Worm (Caenorhabditis elegans) whole organism, early embryonic: ENCODE results near the gene C13F10.7.

ENCODE experiments used
- B0310.2 ChIP-seq: sonication (generic microtip); optimal IDR thresholded peaks from 2 replicates; lab custom pipeline; 2016; ENCODE audit warnings: mild to moderate bottlenecking, missing genetic modification characterization, missing compliant biosample characterization
- F13C5.2 ChIP-seq: sonication (generic microtip); optimal IDR thresholded peaks from 2 replicates; lab custom pipeline; 2017; ENCODE audit warnings: mild to moderate bottlenecking, missing genetic modification characterization, inconsistent platforms, missing compliant biosample characterization
- aly-1 ChIP-seq: sonication (generic microtip); optimal IDR thresholded peaks from 2 replicates; lab custom pipeline; 2016; ENCODE audit warnings: missing genetic modification characterization, missing compliant biosample characterization
- ama-1 ChIP-seq: fragments of 150-350 bp; optimal IDR thresholded peaks from 2 replicates; lab custom pipeline; 2014
- ceh-13 ChIP-seq: fragments of 200-800 bp; sonication (Bioruptor generic); optimal IDR thresholded peaks from 2 replicates; lab custom pipeline; 2018; ENCODE audit warnings: mild to moderate bottlenecking, missing genetic modification characterization, missing compliant biosample characterization
- ceh-36 ChIP-seq: sonication (generic microtip); optimal IDR thresholded peaks from 2 replicates; lab custom pipeline; 2016; ENCODE audit warnings: missing genetic modification characterization, inconsistent platforms, missing compliant biosample characterization
- ets-7 ChIP-seq: sonication (generic microtip); optimal IDR thresholded peaks from 2 replicates; lab custom pipeline; 2016; ENCODE audit warnings: missing genotype, missing genetic modification characterization, missing compliant biosample characterization
- flt-1 ChIP-seq: fragments of 200-800 bp; sonication (Bioruptor generic); IDR thresholded peaks from 2 replicates; pipeline ENCODE4 v1.3.6; 2022; ENCODE audit warnings: missing genetic modification characterization, missing compliant biosample characterization
- hmbx-1 ChIP-seq: sonication (generic microtip); optimal IDR thresholded peaks from 2 replicates; lab custom pipeline; 2016; ENCODE audit warnings: mild to moderate bottlenecking, missing genetic modification characterization, missing compliant biosample characterization
- hmg-4 ChIP-seq: fragments of 200-800 bp; sonication (Bioruptor generic); optimal IDR thresholded peaks from 2 replicates; lab custom pipeline; 2018; ENCODE audit warnings: mild to moderate bottlenecking, missing genetic modification characterization, missing compliant biosample characterization
- hnd-1 ChIP-seq: sonication (generic microtip); optimal IDR thresholded peaks from 2 replicates; lab custom pipeline; 2016; ENCODE audit warnings: missing genetic modification characterization, missing compliant biosample characterization
- pes-1 ChIP-seq: fragments of 200-800 bp; sonication (Bioruptor generic); IDR thresholded peaks from 2 replicates; pipeline ENCODE4 v1.3.6; 2022; ENCODE audit warnings: missing genetic modification reagents, missing genetic modification characterization, missing compliant biosample characterization
- scrt-1 ChIP-seq: fragments of 200-800 bp; sonication (Bioruptor generic); IDR thresholded peaks from 2 replicates; pipeline ENCODE4 v1.3.6; 2022; ENCODE audit warnings: missing genetic modification characterization, missing compliant biosample characterization
- sea-1 ChIP-seq: fragments of 200-800 bp; sonication (Bioruptor generic); conservative IDR thresholded peaks from 2 replicates; pipeline ENCODE4 v1.3.6; 2022; ENCODE audit warnings: missing genetic modification characterization, missing compliant biosample characterization
- tbx-11 ChIP-seq: fragments of 200-800 bp; sonication (Bioruptor generic); IDR thresholded peaks from 2 replicates; pipeline ENCODE4 v1.3.6; 2022; ENCODE audit warnings: missing genetic modification characterization, missing compliant biosample characterization
- tbx-37 ChIP-seq: fragments of 200-800 bp; sonication (Bioruptor generic); conservative IDR thresholded peaks from 2 replicates; pipeline ENCODE4 v1.3.6; 2022; ENCODE audit warnings: missing genetic modification reagents, missing genetic modification characterization, missing compliant biosample characterization
- tra-4 ChIP-seq: sonication (generic microtip); optimal IDR thresholded peaks from 2 replicates; lab custom pipeline; 2017; ENCODE audit warnings: missing genetic modification characterization, missing compliant biosample characterization

The C13F10.7 gene

DNA sequence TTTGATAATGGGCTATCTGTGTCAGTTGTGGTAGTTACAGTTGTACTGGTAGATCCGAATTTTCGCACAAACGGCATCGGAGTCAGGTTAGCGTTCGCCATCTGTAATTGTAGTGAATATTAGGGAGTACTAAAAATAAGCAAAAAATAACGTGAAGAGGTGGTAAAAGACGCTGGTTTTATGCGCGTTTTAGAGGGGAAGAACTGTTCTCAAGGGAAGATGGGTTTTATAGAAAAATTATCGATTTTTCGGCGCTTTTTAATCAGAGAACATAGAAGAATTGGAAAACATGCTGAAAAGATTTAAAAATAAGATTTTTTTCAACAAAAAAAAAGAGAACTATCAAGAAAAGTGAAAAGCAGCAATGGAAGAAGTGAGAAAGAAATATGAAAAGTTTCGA is at the start of gene C13F10.7:
Gene C13F10.7, minus strand, starts transcription at position 101 of the 400 bp plus-strand sequence.
- TF ChIP-seq B0310.2 (tag; lab: Kevin White, UChicago) (no peak), flt-1 (GFP tag; lab: Robert Waterston, UW) (no peak), aly-1 (tag; lab: Kevin White, UChicago) (no peak), pes-1 (GFP tag; lab: Robert Waterston, UW) (no peak), F13C5.2 (no peak), hmg-4 (GFP tag; lab: Kevin White, UChicago) (no peak), ets-7 (tag; lab: Kevin White, UChicago) (no peak), ceh-13 (no peak), hnd-1 (no peak), tbx-11 (GFP tag; lab: Robert Waterston, UW) (no peak), tra-4 (tag; lab: Kevin White, UChicago) (no peak), ama-1 (no peak), tbx-37 (no peak), scrt-1 (no peak), ceh-36 (tag; lab: Kevin White, UChicago) (no peak)

DNA sequence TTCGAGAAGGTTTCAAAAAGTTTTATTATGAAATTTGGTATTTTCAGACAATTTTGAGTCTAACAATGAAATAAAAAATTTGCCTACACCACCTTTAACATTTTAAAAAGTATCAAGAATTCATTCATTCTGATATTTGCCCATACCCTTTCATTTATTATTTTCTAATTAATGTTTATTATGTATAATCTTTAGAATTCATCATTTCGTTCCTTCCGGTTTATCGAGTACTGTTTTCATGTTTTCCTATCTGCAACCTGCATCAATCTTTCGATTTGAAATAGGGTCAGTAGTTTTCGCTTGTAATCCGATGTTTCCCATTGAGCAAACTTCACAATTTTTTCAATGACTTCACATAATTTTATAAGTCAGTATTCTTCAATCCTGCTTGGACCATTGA is 46.3 kb upstream of the C13F10.7 start, which contains the start of gene C13A2.6:
Gene C13A2.6, plus strand, starts transcription at position 301 of the 400 bp plus-strand sequence.
- TF ChIP-seq aly-1 (tag; lab: Kevin White, UChicago), result no peak
- no peak for TF ChIP-seq flt-1 (GFP tag; lab: Robert Waterston, UW)
- no peak for TF ChIP-seq ceh-13
- TF ChIP-seq tra-4 (tag; lab: Kevin White, UChicago), result no peak
- TF ChIP-seq F13C5.2, result no peak
- no peak for TF ChIP-seq scrt-1
- no peak for TF ChIP-seq ceh-36 (tag; lab: Kevin White, UChicago)
- TF ChIP-seq tbx-11 (GFP tag; lab: Robert Waterston, UW), result no peak
- TF ChIP-seq tbx-37, result no peak
- TF ChIP-seq hmbx-1, result no peak
- TF ChIP-seq sea-1, result no peak
- no peak for TF ChIP-seq B0310.2 (tag; lab: Kevin White, UChicago)
- TF ChIP-seq ama-1, result no peak
- TF ChIP-seq hnd-1, result no peak
- TF ChIP-seq hmg-4 (GFP tag; lab: Kevin White, UChicago), result no peak
- TF ChIP-seq pes-1 (GFP tag; lab: Robert Waterston, UW), result no peak
- TF ChIP-seq ets-7 (tag; lab: Kevin White, UChicago), result no peak

DNA sequence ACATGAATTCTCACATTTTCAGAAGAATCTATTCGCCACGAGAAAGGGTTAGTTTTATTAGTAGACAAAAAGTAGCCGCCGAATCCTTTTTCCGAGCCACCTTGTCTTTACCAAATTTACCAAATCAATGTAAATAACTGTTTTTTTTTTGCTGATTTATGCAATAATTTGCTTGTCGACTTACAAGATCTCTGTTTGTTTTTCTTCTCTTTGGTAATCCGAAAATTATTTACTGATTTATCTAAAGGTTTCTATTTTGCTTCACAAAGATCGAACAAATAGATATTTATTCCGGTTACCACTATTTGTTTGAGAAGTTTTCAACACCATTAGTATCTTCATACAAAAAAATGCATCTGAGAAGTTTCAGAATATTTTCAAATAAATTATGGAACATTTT is 43.0 kb upstream of the C13F10.7 start, which contains the start of gene C13A2.7:
Gene C13A2.7, plus strand, starts transcription at position 301 of the 400 bp plus-strand sequence.
- TF ChIP-seq hnd-1 (no peak), B0310.2 (tag; lab: Kevin White, UChicago) (no peak), tra-4 (tag; lab: Kevin White, UChicago) (no peak), tbx-37 (no peak), ama-1 (no peak), scrt-1 (no peak), flt-1 (GFP tag; lab: Robert Waterston, UW) (no peak), ceh-36 (tag; lab: Kevin White, UChicago) (no peak), hmg-4 (GFP tag; lab: Kevin White, UChicago) (no peak), aly-1 (tag; lab: Kevin White, UChicago) (no peak), ets-7 (tag; lab: Kevin White, UChicago) (no peak), pes-1 (GFP tag; lab: Robert Waterston, UW) (no peak), ceh-13 (no peak), sea-1 (no peak), F13C5.2 (no peak)

DNA sequence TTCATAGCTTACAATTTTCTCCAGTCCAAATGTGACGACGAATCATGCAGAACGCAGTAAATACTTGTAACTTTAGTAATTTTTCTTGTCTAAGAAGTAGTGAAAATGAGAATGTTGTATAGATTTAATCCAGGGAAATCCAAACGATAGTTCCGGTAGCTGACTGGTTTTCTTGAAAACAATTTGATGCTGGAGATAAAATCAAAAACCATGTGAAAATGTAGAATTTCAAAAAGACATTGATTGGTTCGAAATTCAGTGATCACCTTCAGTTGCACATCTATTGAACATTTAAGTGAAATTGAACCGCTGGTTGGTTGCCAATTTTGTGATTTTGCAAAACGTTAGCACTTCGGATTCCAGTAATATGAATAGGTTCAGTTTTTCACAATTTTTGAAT is 41.0 kb upstream of the C13F10.7 start, which contains the start of gene C13A2.9:
Gene C13A2.9, minus strand, starts transcription at position 101 of the 400 bp plus-strand sequence.
- TF ChIP-seq ama-1, result no peak
- no peak for TF ChIP-seq B0310.2 (tag; lab: Kevin White, UChicago)
- TF ChIP-seq tbx-11 (GFP tag; lab: Robert Waterston, UW), result no peak
- no peak for TF ChIP-seq ceh-13

DNA sequence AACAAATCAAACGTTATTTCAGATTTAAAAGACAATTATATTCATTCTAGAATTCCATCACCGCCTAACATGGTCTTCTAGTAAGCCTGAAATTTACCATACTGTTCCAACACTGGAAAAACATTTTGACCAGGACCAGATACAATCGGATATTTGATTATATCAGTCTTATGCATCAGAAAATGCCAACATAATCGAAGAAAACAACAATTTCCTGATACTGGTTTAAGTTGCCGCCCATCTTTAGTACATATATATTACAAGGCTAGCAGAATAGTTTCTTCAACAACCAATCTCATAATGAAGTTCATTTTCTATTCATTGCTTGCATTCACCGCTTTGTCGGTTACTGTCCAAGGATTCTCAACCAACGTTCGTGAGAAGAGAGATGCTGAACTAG is 35.9 kb upstream of the C13F10.7 start, which contains the start of gene C13A2.12:
Gene C13A2.12, plus strand, starts transcription at position 301 of the 400 bp plus-strand sequence.
- TF ChIP-seq ets-7 (tag; lab: Kevin White, UChicago) (no peak), pes-1 (GFP tag; lab: Robert Waterston, UW) (no peak), ceh-13 (no peak), tra-4 (tag; lab: Kevin White, UChicago) (no peak), B0310.2 (tag; lab: Kevin White, UChicago) (no peak)

DNA sequence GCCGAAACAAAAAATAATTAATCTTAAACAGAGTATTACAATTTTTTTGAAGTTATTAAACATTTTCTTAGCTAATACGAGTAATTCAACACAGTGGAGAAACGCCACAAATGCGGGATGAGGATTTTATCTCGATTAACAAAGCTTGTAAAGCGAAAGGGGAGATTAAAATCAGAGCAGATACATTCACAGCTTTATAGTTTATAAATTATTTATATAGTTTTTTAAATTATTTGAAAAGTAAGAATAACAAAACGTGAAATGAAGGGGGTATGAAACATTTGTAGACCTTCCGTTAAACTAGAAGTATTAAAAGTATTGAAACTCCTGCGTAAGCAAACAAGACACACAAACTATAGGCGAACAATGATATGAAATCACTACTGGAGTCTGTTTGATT is 32.0 kb upstream of the C13F10.7 start, which contains the start of gene C05C8.8:
Gene C05C8.8, minus strand, starts transcription at position 101 of the 400 bp plus-strand sequence.
- TF ChIP-seq tbx-37, result no peak
- no peak for TF ChIP-seq pes-1 (GFP tag; lab: Robert Waterston, UW)
- no peak for TF ChIP-seq B0310.2 (tag; lab: Kevin White, UChicago)
- TF ChIP-seq scrt-1, result no peak
- no peak for TF ChIP-seq tra-4 (tag; lab: Kevin White, UChicago)
- TF ChIP-seq sea-1, result no peak
- no peak for TF ChIP-seq hnd-1
- no peak for TF ChIP-seq hmbx-1
- no peak for TF ChIP-seq aly-1 (tag; lab: Kevin White, UChicago)
- no peak for TF ChIP-seq ceh-36 (tag; lab: Kevin White, UChicago)
- no peak for TF ChIP-seq flt-1 (GFP tag; lab: Robert Waterston, UW)
- no peak for TF ChIP-seq tbx-11 (GFP tag; lab: Robert Waterston, UW)
- no peak for TF ChIP-seq F13C5.2
- no peak for TF ChIP-seq hmg-4 (GFP tag; lab: Kevin White, UChicago)
- TF ChIP-seq ceh-13, result no peak
- TF ChIP-seq ama-1, result no peak
- TF ChIP-seq ets-7 (tag; lab: Kevin White, UChicago), result no peak

DNA sequence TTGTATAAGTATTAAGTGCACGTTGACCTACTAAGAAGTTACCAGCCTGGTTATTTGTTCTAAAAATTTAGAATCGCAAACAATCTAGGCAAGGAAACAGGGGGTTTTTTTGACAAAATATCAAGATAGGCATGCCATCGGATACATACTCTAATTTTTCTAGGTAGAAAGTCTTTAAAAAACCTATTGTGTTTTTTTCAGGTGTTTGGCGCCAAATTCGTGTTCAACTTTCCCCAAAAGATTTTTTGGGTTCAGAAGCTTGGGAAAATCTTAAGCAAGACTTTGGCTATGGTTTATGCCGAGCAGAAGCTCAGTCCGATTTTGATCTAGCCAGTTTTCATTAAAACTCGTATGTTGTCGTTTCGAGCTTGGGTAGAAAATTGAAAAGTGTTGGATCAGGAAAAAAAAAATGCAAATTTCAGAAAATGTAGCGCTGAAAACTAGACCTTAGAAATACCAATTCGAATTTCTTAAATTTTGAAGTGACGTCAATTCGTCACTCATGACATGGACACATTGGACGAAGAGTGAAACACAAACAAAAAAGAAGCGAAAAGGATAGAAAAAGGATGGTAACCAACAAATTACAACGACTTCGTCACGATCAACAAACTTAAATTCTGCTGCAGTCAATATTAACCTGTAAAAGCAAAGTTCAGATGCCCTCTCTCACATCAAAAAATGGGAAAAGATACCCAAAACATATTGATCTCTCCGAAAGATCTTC is 25.3 kb upstream of the C13F10.7 start:
- TF ChIP-seq ets-7 (tag; lab: Kevin White, UChicago), result no peak
- TF ChIP-seq F13C5.2, result no peak
- TF ChIP-seq ceh-36 (tag; lab: Kevin White, UChicago), result no peak
- no peak for TF ChIP-seq tbx-37
